Worm (Caenorhabditis elegans): Measurements from ENCODE around the gene F57G4.11.

ce11 chrV:17667676-17668075 lies 42.7 kb downstream of the F57G4.11 start, which contains the start of gene F59A1.12:
- no peak for TF ChIP-seq zag-1 (tag; optimal IDR thresholded peaks at IDR 0.05)
- TF ChIP-seq unc-62 (GFP tag; optimal IDR thresholded peaks at IDR 0.05): no peak
- TF ChIP-seq fos-1 (tag; optimal IDR thresholded peaks at IDR 0.05): no peak
- TF ChIP-seq mdl-1 (tag; optimal IDR thresholded peaks at IDR 0.05): no peak
- no peak for TF ChIP-seq ZK546.5 (tag; optimal IDR thresholded peaks at IDR 0.05)
- no peak for TF ChIP-seq unc-39 (tag; optimal IDR thresholded peaks at IDR 0.05)
- no peak for TF ChIP-seq ama-1 (optimal IDR thresholded peaks at IDR 0.05)
- no peak for TF ChIP-seq lin-13 (GFP tag; optimal IDR thresholded peaks at IDR 0.05)
- no peak for TF ChIP-seq elt-1 (tag; optimal IDR thresholded peaks at IDR 0.05)
- no peak for TF ChIP-seq nhr-11 (tag; optimal IDR thresholded peaks at IDR 0.05)
- TF ChIP-seq dmd-4 (tag; optimal IDR thresholded peaks at IDR 0.05): no peak
- TF ChIP-seq lsy-2 (tag; optimal IDR thresholded peaks at IDR 0.05): no peak
- TF ChIP-seq nhr-77 (tag; optimal IDR thresholded peaks at IDR 0.05): no peak
- no peak for TF ChIP-seq F13H6.1 (tag; optimal IDR thresholded peaks at IDR 0.05)

Measured in whole organism, L2 larva.